Fruit fly (Drosophila melanogaster): Measurements from ENCODE around the gene brat.

DNA sequence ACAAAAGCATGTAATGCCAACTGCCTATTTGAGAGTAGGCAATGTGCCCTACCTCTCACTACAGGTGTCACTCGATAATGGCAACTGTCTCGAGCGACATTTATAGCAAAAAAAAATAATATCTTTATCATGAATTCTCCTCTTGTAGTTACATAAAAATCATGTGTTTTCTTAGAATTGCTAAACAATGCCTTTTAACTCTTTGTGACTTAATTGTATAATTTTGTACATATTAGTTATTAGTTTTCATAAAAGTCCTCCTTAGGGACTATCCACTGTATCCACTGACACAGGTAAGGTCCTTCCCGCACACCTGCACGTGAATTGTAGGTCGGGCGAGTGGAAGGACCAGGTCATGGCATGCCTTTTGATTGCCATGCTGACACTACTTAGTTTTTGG, 75.3 kb downstream of the brat start:
- TF ChIP-seq D1 (tag; optimal IDR thresholded peaks at IDR 0.05) (no peak), CG17806 (tag; optimal IDR thresholded peaks at IDR 0.05) (no peak), CG9948 (tag; optimal IDR thresholded peaks at IDR 0.05) (no peak), EcR (GFP tag; optimal IDR thresholded peaks at IDR 0.05) (no peak), CG4496 (GFP tag; IDR thresholded peaks at IDR 0.05) (no peak), gl (tag; optimal IDR thresholded peaks at IDR 0.05) (no peak), CG15710 (tag; optimal IDR thresholded peaks at IDR 0.05) (no peak), rn (GFP tag; IDR thresholded peaks at IDR 0.05) (no peak), Ets98B (GFP tag; IDR thresholded peaks at IDR 0.05) (no peak), CG12605 (GFP tag; IDR thresholded peaks at IDR 0.05) (no peak), Pif1B (GFP tag; optimal IDR thresholded peaks at IDR 0.05) (no peak), Pif1A (GFP tag; optimal IDR thresholded peaks at IDR 0.05) (no peak)

Data from whole organism, pupa.